Worm (Caenorhabditis elegans) whole organism, L4/young adult: Measurements from ENCODE around the gene irld-11.

Experiments
- W03F9.2 ChIP-seq: fragments of 150-350 bp; optimal IDR thresholded peaks from 2 replicates; lab custom pipeline; 2014; ENCODE audit warnings: missing biosample characterization, missing genetic modification characterization
- dao-5 ChIP-seq: sonication (generic microtip); optimal IDR thresholded peaks from 2 replicates; lab custom pipeline; 2016; ENCODE audit warnings: missing genotype, missing genetic modification characterization, moderate library complexity, missing compliant biosample characterization

DNA sequence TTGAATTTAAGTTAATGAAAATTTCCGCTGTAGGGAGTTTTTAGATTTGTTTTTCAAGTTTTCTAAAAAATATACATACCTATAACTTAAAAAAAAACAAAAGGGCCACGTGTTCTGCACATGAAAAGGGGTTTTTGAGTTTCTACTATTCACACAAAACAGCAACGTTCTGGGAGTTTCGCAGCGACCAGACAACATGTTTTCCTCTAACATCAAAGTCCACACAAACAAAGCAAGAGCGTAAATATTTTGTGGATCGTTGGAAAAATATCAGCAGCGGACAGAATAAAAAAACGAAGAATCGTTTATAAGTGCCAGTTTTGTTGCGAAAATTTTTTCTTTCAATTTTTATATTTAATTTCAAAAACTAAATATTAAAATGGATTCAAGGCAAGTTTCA, 11.1 kb upstream of the irld-11 start, which contains the start of gene alh-2:
- TF ChIP-seq W03F9.2 (tag; lab: Kevin White, UChicago) (no peak), dao-5 (no peak)
